Fruit fly (Drosophila melanogaster) whole organism, embryonic: ENCODE results near the gene CG14720.
A peak's percentile ranks its signal among the peaks of the same experiment; 100 is the strongest.

Source experiments
- Bgb ChIP-seq: fragments of 200-800 bp; sonication (Bioruptor generic); IDR thresholded peaks from 2 replicates; pipeline ENCODE4 v1.3.6; 2022; ENCODE audit warnings: missing biosample characterization, missing genetic modification characterization; ENCODE audit not compliant: partially characterized antibody
- Bteb2 ChIP-seq: fragments of 200-800 bp; sonication (Bioruptor generic); optimal IDR thresholded peaks from 2 replicates; lab custom pipeline; 2016; ENCODE audit warnings: missing biosample characterization, missing genetic modification characterization
- CG10462 ChIP-seq: fragments of 200-800 bp; sonication (Bioruptor generic); optimal IDR thresholded peaks from 2 replicates; lab custom pipeline; 2016; ENCODE audit warnings: missing biosample characterization, missing genetic modification characterization
- CG10543 ChIP-seq: fragments of 200-800 bp; sonication (Bioruptor generic); optimal IDR thresholded peaks from 3 replicates; lab custom pipeline; 2017; ENCODE audit warnings: missing biosample characterization, mild to moderate bottlenecking, missing genetic modification characterization, moderate library complexity
- CG12942 ChIP-seq: fragments of 200-800 bp; sonication (Bioruptor generic); optimal IDR thresholded peaks from 3 replicates; lab custom pipeline; 2016; ENCODE audit warnings: missing biosample characterization, missing genetic modification characterization
- CG14860 ChIP-seq: fragments of 200-800 bp; sonication (Bioruptor generic); IDR thresholded peaks from 3 replicates; pipeline ENCODE4 v1.3.6; 2022; ENCODE audit warnings: missing biosample characterization, missing genetic modification characterization; ENCODE audit not compliant: partially characterized antibody
- CG17912 ChIP-seq: fragments of 200-800 bp; sonication (Bioruptor generic); optimal IDR thresholded peaks from 2 replicates; lab custom pipeline; 2018; ENCODE audit warnings: missing biosample characterization, mild to moderate bottlenecking, missing genetic modification characterization
- CG1832 ChIP-seq: fragments of 200-800 bp; sonication (Bioruptor generic); optimal IDR thresholded peaks from 2 replicates; lab custom pipeline; 2017; ENCODE audit warnings: missing biosample characterization, mild to moderate bottlenecking, missing genetic modification characterization, inconsistent platforms
- CG18619 ChIP-seq: fragments of 200-800 bp; sonication (Bioruptor generic); optimal IDR thresholded peaks from 3 replicates; lab custom pipeline; 2017; ENCODE audit warnings: missing biosample characterization, mild to moderate bottlenecking, missing genetic modification characterization
- CG30020 ChIP-seq: fragments of 200-800 bp; optimal IDR thresholded peaks from 2 replicates; lab custom pipeline; 2019; ENCODE audit warnings: missing biosample characterization, mild to moderate bottlenecking, missing genetic modification characterization, moderate library complexity
- CG3163 ChIP-seq: fragments of 200-800 bp; sonication (Bioruptor generic); optimal IDR thresholded peaks from 3 replicates; lab custom pipeline; 2016; ENCODE audit warnings: missing biosample characterization, missing genetic modification characterization
- CG3726 ChIP-seq: fragments of 200-800 bp; sonication (Bioruptor generic); IDR thresholded peaks from 3 replicates; pipeline ENCODE4, ENCODE4 v1.3.6; 2022; ENCODE audit warnings: missing biosample characterization, missing genetic modification characterization
- CG4730 ChIP-seq: fragments of 200-800 bp; sonication (Bioruptor generic); IDR thresholded peaks from 2 replicates; pipeline ENCODE4 v1.3.6; 2022; ENCODE audit warnings: missing biosample characterization, missing genetic modification characterization
- CG7928 ChIP-seq: fragments of 200-800 bp; sonication (Bioruptor generic); optimal IDR thresholded peaks from 2 replicates; lab custom pipeline; 2017; ENCODE audit warnings: missing biosample characterization, mild to moderate bottlenecking, missing genetic modification characterization
- CG9932 ChIP-seq: fragments of 200-800 bp; sonication (Bioruptor generic); IDR thresholded peaks from 2 replicates; pipeline ENCODE4 v1.3.6; 2022; ENCODE audit warnings: missing biosample characterization, missing genetic modification characterization
- Camta ChIP-seq: fragments of 200-800 bp; sonication (Bioruptor generic); optimal IDR thresholded peaks from 2 replicates; lab custom pipeline; 2016; ENCODE audit warnings: missing biosample characterization, missing genetic modification characterization
- CrebB ChIP-seq: fragments of 200-800 bp; sonication (Bioruptor generic); optimal IDR thresholded peaks from 3 replicates; lab custom pipeline; 2018; ENCODE audit warnings: missing biosample characterization, mild to moderate bottlenecking, missing genetic modification characterization
- D19A ChIP-seq: fragments of 200-800 bp; optimal IDR thresholded peaks from 3 replicates; lab custom pipeline; 2019; ENCODE audit warnings: missing biosample characterization, mild to moderate bottlenecking, missing genetic modification characterization, moderate library complexity
- Dbx ChIP-seq: fragments of 200-800 bp; sonication (Bioruptor generic); IDR thresholded peaks from 3 replicates; pipeline ENCODE4 v1.3.6; 2022; ENCODE audit warnings: missing biosample characterization, missing genetic modification characterization
- Deaf1 ChIP-seq: fragments of 200-800 bp; optimal IDR thresholded peaks from 3 replicates; lab custom pipeline; 2019; ENCODE audit warnings: missing biosample characterization, mild to moderate bottlenecking, missing genetic modification characterization, moderate library complexity
- Dp ChIP-seq: fragments of 200-800 bp; sonication (Bioruptor generic); optimal IDR thresholded peaks from 2 replicates; lab custom pipeline; 2018; ENCODE audit warnings: missing biosample characterization, mild to moderate bottlenecking, missing genetic modification characterization, moderate library complexity
- Gug ChIP-seq: fragments of 200-800 bp; sonication (Bioruptor generic); IDR thresholded peaks from 4 replicates; pipeline ENCODE4 v1.3.6; 2022; ENCODE audit warnings: missing biosample characterization, missing genetic modification characterization
- HmgZ ChIP-seq: fragments of 200-800 bp; sonication (Bioruptor generic); optimal IDR thresholded peaks from 2 replicates; lab custom pipeline; 2018; ENCODE audit warnings: missing biosample characterization, mild to moderate bottlenecking, missing genetic modification characterization
- Hr39 ChIP-seq: fragments of >200 bp; optimal IDR thresholded peaks from 2 replicates; lab custom pipeline; 2017
- Lim3 ChIP-seq: fragments of 200-800 bp; sonication (Bioruptor generic); IDR thresholded peaks from 2 replicates; pipeline ENCODE4 v1.3.6; 2022; ENCODE audit warnings: missing biosample characterization, missing genetic modification characterization
- Sox102F ChIP-seq: fragments of 200-800 bp; sonication (Bioruptor generic); optimal IDR thresholded peaks from 2 replicates; lab custom pipeline; 2018; ENCODE audit warnings: missing biosample characterization, mild to moderate bottlenecking, missing genetic modification characterization, moderate library complexity
- abd-A ChIP-seq: fragments of 200-800 bp; sonication (Bioruptor generic); optimal IDR thresholded peaks from 3 replicates; lab custom pipeline; 2019; ENCODE audit warnings: missing biosample characterization, mild to moderate bottlenecking, missing genetic modification characterization, moderate library complexity
- amos ChIP-seq: fragments of 200-800 bp; sonication (Bioruptor generic); IDR thresholded peaks from 2 replicates; pipeline ENCODE4 v1.3.6; 2022; ENCODE audit warnings: missing biosample characterization, missing genetic modification characterization; ENCODE audit not compliant: partially characterized antibody
- btn ChIP-seq: fragments of 200-800 bp; sonication (Bioruptor generic); optimal IDR thresholded peaks from 2 replicates; lab custom pipeline; 2016; ENCODE audit warnings: missing biosample characterization, missing genetic modification characterization
- chn ChIP-seq: fragments of 200-800 bp; sonication (Bioruptor generic); optimal IDR thresholded peaks from 2 replicates; lab custom pipeline; 2016; ENCODE audit warnings: missing biosample characterization, missing genetic modification characterization
- exex ChIP-seq: fragments of 200-800 bp; sonication (Bioruptor generic); optimal IDR thresholded peaks from 4 replicates; lab custom pipeline; 2018; ENCODE audit warnings: missing biosample characterization, mild to moderate bottlenecking, missing genetic modification characterization, moderate library complexity
- ham ChIP-seq: fragments of 200-800 bp; sonication (Bioruptor generic); IDR thresholded peaks from 2 replicates; pipeline ENCODE4 v1.3.6; 2022; ENCODE audit warnings: missing biosample characterization, missing genetic modification characterization
- insv ChIP-seq, 2 experiments: fragments of 200-800 bp; sonication (Bioruptor generic); optimal IDR thresholded peaks; 3 replicates each; lab custom pipeline; 2016 to 2018; ENCODE audit warnings: missing biosample characterization in 2 of 2, missing genetic modification characterization in 2 of 2
- kah ChIP-seq: fragments of 200-800 bp; sonication (Bioruptor generic); optimal IDR thresholded peaks from 2 replicates; lab custom pipeline; 2018; ENCODE audit warnings: missing biosample characterization, mild to moderate bottlenecking, missing genetic modification characterization
- pan ChIP-seq, 4 experiments: fragments of >200 bp in 3 of 4; fragments of 200-800 bp in 1 of 4; sonication (Bioruptor generic) in 1 of 4; optimal IDR thresholded peaks in 3 of 4; IDR thresholded peaks in 1 of 4; 2 replicates each; pipeline versions ENCODE4 v1.3.6 to Lab custom; 2017 to 2022; ENCODE audit warnings: missing biosample characterization in 2 of 4, missing genetic modification characterization in 2 of 4, mixed read lengths in 1 of 4
- row ChIP-seq: fragments of 200-800 bp; sonication (Bioruptor generic); IDR thresholded peaks from 3 replicates; pipeline ENCODE4 v1.3.6; 2022; ENCODE audit warnings: missing biosample characterization, missing genetic modification characterization
- sc ChIP-seq, 3 experiments: fragments of >200 bp in 2 of 3; fragments of 200-800 bp in 1 of 3; sonication (Bioruptor generic) in 1 of 3; optimal IDR thresholded peaks; 2 replicates in 2 of 3; 3 replicates in 1 of 3; lab custom pipeline; 2017; ENCODE audit warnings: mild to moderate bottlenecking in 1 of 3, missing biosample characterization in 1 of 3, missing genetic modification characterization in 1 of 3, missing genetic modification reagents in 1 of 3
- seq ChIP-seq: fragments of 200-800 bp; sonication (Bioruptor generic); IDR thresholded peaks from 2 replicates; pipeline ENCODE4 v1.3.6; 2022; ENCODE audit warnings: missing biosample characterization, missing genetic modification characterization
- slbo ChIP-seq: fragments of 200-800 bp; sonication (Bioruptor generic); IDR thresholded peaks from 2 replicates; pipeline ENCODE4 v1.3.6; 2022; ENCODE audit warnings: missing biosample characterization, missing genetic modification characterization
- so ChIP-seq: fragments of 200-800 bp; sonication (Bioruptor generic); IDR thresholded peaks from 3 replicates; pipeline ENCODE4 v1.3.6; 2022; ENCODE audit warnings: missing biosample characterization, missing genetic modification characterization
- stwl ChIP-seq: fragments of 200-800 bp; sonication (Bioruptor generic); optimal IDR thresholded peaks from 3 replicates; lab custom pipeline; 2018; ENCODE audit warnings: missing biosample characterization, mild to moderate bottlenecking, missing genetic modification characterization, moderate library complexity
- sug ChIP-seq: fragments of 200-800 bp; optimal IDR thresholded peaks from 2 replicates; lab custom pipeline; 2019; ENCODE audit warnings: missing biosample characterization, mild to moderate bottlenecking, missing genetic modification characterization, moderate library complexity
- vvl ChIP-seq: fragments of 200-800 bp; sonication (Bioruptor generic); IDR thresholded peaks from 2 replicates; pipeline ENCODE4 v1.3.6; 2022; ENCODE audit warnings: missing biosample characterization, missing genetic modification characterization

Gene CG14720

dm6 chr3R:11690857-11691471 is 20.5 kb upstream of the CG14720 start (continued):
- TF ChIP-seq chn, result no peak
- no peak for TF ChIP-seq CG17912 (GFP tag; lab: Kevin White, UChicago)
- peak; percentile 37 for TF ChIP-seq sug (tag; lab: Kevin White, UChicago)
- TF ChIP-seq Deaf1 (tag; lab: Kevin White, UChicago), result peak; percentile 82
- no peak for TF ChIP-seq seq
- TF ChIP-seq row, result peak; percentile 49; the same call in 2 of the 3 replicates
- TF ChIP-seq CG3163 (GFP tag; lab: Kevin White, UChicago), result no peak
- TF ChIP-seq CG1832 (GFP tag; lab: Kevin White, UChicago), result no peak
- TF ChIP-seq slbo (GFP tag; lab: Robert Waterston, UW), result no peak
- TF ChIP-seq Bteb2 (GFP tag; lab: Kevin White, UChicago), result no peak
- no peak for TF ChIP-seq kah (GFP tag; lab: Kevin White, UChicago)
- TF ChIP-seq exex (tag; lab: Kevin White, UChicago), result no peak
- TF ChIP-seq Camta, result no peak
- no peak for TF ChIP-seq insv (GFP tag; optimal IDR thresholded peaks at IDR 0.05; lab: Kevin White, UChicago)
- TF ChIP-seq HmgZ (tag; lab: Kevin White, UChicago), result no peak
- no peak for TF ChIP-seq Hr39 (lab: Kevin White, UChicago)
- TF ChIP-seq amos (GFP tag; lab: Robert Waterston, UW), result no peak
- TF ChIP-seq stwl (tag; lab: Kevin White, UChicago), result no peak
- no peak for TF ChIP-seq btn (GFP tag; lab: Kevin White, UChicago)
- no peak for TF ChIP-seq CG4730 (GFP tag; lab: Robert Waterston, UW)
- no peak for TF ChIP-seq CrebB (tag; lab: Kevin White, UChicago)
- no peak for TF ChIP-seq abd-A (tag; lab: Kevin White, UChicago)
- TF ChIP-seq Sox102F (GFP tag; lab: Kevin White, UChicago), result no peak
- no peak for TF ChIP-seq CG12942 (GFP tag; lab: Kevin White, UChicago)
- TF ChIP-seq CG30020 (tag; lab: Kevin White, UChicago), result no peak
- no peak for TF ChIP-seq CG3726 (GFP tag; lab: Robert Waterston, UW)
- TF ChIP-seq CG10462 (GFP tag; lab: Kevin White, UChicago), result no peak
- no peak for TF ChIP-seq CG18619 (GFP tag; lab: Kevin White, UChicago)
- TF ChIP-seq Dp, result no peak
- TF ChIP-seq ham (GFP tag; lab: Robert Waterston, UW), result no peak
- TF ChIP-seq D19A (tag; lab: Kevin White, UChicago), result peak; percentile 82
- TF ChIP-seq CG7928 (GFP tag; lab: Kevin White, UChicago), result no peak
- TF ChIP-seq pan (optimal IDR thresholded peaks at IDR 0.05; lab: Kevin White, UChicago), result no peak
- TF ChIP-seq pan (GFP tag; optimal IDR thresholded peaks at IDR 0.05 in 1 of 2, IDR thresholded peaks at IDR 0.05 in 1 of 2), result no peak
- TF ChIP-seq so, result no peak
- no peak for TF ChIP-seq vvl (GFP tag; lab: Robert Waterston, UW)
- no peak for TF ChIP-seq Gug (GFP tag; lab: Robert Waterston, UW)
- TF ChIP-seq Lim3, result no peak
- peak; percentile 15; the same call in 1 of the 2 replicates for TF ChIP-seq CG9932 (GFP tag; lab: Robert Waterston, UW)
- no peak for TF ChIP-seq CG14860 (GFP tag; lab: Robert Waterston, UW)
- TF ChIP-seq sc (optimal IDR thresholded peaks at IDR 0.05; lab: Kevin White, UChicago), result no peak
- TF ChIP-seq sc (GFP tag; optimal IDR thresholded peaks at IDR 0.05; lab: Kevin White, UChicago), result no peak
- TF ChIP-seq Dbx (GFP tag; lab: Robert Waterston, UW), result no peak
- TF ChIP-seq Bgb (GFP tag; lab: Robert Waterston, UW), result no peak
- no peak for TF ChIP-seq CG10543 (GFP tag; lab: Kevin White, UChicago)
- TF ChIP-seq, all 482 proteins: peak for 11
